Worm (Caenorhabditis elegans): ENCODE data around the gene dnj-5.

Gene dnj-5

ce11 chrII:6810663-6811062, 47.4 kb downstream of the dnj-5 start, which contains the start of gene snt-1:
snt-1 (plus strand) TSS chrII:6810963.
- no peak for TF ChIP-seq tra-4 (tag; optimal IDR thresholded peaks at IDR 0.05)
- TF ChIP-seq tbx-11 (GFP tag; IDR thresholded peaks at IDR 0.05) = no peak
- TF ChIP-seq pes-1 (GFP tag; IDR thresholded peaks at IDR 0.05) = no peak

ce11 chrII:6808539-6808938, 49.6 kb downstream of the dnj-5 start:
- no peak for TF ChIP-seq ama-1 (optimal IDR thresholded peaks at IDR 0.05)

- TF ChIP-seq flt-1 (GFP tag; IDR thresholded peaks at IDR 0.05) (no peak), F13C5.2 (tag; optimal IDR thresholded peaks at IDR 0.05) (no peak), tra-4 (tag; optimal IDR thresholded peaks at IDR 0.05) (no peak), ets-7 (tag; optimal IDR thresholded peaks at IDR 0.05) (no peak), ceh-36 (tag; optimal IDR thresholded peaks at IDR 0.05) (no peak), pes-1 (GFP tag; IDR thresholded peaks at IDR 0.05) (no peak), scrt-1 (GFP tag; IDR thresholded peaks at IDR 0.05) (no peak), tbx-11 (GFP tag; IDR thresholded peaks at IDR 0.05) (no peak), B0310.2 (tag; optimal IDR thresholded peaks at IDR 0.05) (no peak), tbx-37 (GFP tag; conservative IDR thresholded peaks at IDR 0.05) (no peak)
Measured at ce11 chrII:6807162-6807561, 50.9 kb downstream of the dnj-5 start, which contains the start of gene F31E8.5. F31E8.5 (minus strand) TSS chrII:6807262.
